Fruit fly (Drosophila melanogaster) ovary, adult (tissue): ENCODE measurements around the gene CG34429.

Experiments used
- CG17801 ChIP-seq: fragments of 200-800 bp; optimal IDR thresholded peaks from 2 replicates; lab custom pipeline; 2019; ENCODE audit warnings: missing biosample characterization, mild to moderate bottlenecking, missing genetic modification characterization, moderate library complexity; ENCODE audit not compliant: partially characterized antibody

Gene CG34429

DNA sequence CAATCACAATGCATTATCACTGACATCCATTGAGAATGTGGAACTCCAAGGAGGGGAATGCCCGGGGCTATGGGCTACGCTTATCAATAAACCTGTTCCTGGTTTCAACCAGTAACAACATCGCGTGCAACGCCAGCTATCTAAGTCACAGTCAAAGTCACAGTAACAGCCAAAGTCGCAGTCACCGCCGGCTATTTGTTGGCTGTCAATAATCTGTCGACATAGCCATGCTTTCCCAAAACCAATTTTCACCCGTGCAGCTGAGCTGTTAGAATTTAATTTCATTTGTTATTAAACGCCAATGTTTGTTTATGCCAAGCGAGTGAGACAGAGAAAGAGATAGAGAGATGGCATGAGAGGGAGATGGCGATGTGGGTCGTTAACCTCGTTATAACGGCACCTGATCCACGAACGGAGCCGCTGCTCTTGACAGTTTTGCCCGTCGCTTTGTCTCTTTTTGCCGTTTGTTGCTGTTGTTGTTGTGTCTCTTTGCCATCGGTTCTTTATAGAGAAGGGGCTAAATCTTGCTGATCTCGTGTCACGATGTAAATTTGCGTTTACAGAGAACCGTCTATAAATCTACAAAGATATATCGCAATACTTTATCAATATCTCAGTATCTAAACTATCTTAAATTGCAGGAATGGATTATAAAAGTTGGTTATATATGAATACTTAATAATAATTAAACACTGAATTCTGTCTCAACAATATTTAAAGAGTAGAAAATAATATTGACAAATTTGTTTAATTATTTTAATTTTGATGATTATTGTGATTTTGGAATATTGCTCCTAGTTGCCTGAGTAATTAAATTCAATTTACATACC lies 30.5 kb upstream of the CG34429 start:
- TF ChIP-seq CG17801, result no peak

DNA sequence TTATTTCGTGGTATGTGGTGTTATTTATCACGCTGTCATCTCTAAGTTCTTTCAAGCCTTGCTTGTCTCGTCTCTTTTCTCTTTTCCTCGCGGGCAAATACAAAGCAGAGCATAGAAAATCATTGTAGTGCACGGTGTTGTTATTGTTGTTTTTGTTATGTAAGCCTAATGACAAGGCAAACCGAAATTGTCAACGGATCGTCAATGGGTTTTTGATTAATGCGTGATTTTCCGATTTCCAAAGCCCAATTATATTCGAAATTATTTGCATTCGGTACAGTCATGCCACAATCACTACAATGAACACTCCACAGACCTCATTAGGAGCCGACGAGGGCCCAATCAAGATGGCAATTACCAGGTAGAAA lies 29.9 kb upstream of the CG34429 start:
- no peak for TF ChIP-seq CG17801

DNA sequence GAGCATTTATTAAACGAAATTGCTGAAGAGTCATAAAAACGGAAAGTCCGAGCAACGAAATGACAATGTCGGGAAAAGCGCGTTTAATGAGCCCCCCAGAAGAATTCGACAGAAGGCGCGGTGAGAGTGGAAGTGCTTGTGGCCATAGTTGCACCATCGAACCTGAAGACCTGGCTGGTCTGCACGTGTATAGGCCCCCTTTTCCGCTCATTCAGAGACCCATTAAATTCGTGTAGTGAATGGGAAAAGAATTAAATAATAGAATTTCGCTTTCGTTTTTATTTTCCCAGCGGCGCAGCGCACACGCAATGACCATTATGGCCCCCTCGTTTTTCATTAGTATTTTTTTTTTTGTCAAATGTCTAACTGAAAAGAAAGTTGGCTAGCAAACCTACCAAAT lies 29.5 kb upstream of the CG34429 start:
- TF ChIP-seq CG17801, result no peak

DNA sequence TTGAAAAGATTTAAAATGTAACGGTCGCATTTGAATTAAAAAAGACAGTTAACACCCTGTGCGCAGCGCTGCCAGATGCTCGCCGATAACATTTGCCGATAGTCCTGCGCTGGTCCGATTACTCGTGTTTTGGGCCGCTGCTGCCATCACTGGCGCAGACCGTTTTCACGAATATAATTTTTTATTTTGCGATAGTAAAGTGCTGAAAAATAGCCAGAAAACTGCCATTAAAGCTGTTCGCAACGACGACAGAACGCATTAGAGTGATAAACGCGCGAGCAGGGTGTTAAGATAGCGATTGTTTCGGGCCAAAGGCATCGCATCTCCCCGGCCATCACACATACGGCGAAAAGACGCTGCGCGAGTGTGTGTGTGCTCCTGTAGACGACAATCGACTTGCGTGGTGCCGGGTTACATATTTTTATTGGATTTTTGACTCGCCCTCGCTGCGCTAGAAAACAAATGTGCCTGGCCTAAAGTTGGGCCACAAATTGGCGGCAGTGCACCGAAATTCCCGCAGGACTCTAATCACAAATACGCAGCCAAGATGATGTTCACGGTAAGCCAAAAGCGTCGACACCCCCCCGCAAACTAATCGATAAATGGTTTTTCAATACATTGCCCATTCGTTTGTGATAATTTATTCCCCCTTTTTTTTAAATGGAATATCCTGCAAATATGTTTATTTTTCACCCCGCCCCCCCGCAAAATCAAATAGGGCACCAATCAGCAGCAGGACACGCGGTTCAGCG lies 26.0 kb upstream of the CG34429 start, which contains the start of gene Srrm1:
Gene Srrm1 (plus strand): TSS at position 116 of the 752 bp plus-strand sequence.
- TF ChIP-seq CG17801, result no peak

DNA sequence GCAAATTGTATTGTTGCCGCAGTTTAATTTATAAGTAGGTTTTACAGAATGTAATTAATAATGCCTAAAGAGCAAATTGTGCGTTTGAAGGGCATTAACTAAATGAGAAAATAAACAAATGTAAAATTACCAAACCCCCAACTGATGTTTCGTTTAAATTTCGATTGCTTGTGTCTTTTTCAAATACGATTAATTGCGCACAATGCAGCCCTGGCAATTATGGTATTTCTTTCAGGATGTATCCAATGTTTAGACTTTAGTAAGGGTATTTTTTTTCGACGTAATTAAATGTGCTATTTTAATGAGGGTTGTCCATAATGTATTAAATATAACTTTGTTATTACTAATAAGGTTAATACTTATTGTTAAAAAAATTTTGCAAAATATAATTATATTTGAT lies 22.0 kb upstream of the CG34429 start:
- no peak for TF ChIP-seq CG17801

DNA sequence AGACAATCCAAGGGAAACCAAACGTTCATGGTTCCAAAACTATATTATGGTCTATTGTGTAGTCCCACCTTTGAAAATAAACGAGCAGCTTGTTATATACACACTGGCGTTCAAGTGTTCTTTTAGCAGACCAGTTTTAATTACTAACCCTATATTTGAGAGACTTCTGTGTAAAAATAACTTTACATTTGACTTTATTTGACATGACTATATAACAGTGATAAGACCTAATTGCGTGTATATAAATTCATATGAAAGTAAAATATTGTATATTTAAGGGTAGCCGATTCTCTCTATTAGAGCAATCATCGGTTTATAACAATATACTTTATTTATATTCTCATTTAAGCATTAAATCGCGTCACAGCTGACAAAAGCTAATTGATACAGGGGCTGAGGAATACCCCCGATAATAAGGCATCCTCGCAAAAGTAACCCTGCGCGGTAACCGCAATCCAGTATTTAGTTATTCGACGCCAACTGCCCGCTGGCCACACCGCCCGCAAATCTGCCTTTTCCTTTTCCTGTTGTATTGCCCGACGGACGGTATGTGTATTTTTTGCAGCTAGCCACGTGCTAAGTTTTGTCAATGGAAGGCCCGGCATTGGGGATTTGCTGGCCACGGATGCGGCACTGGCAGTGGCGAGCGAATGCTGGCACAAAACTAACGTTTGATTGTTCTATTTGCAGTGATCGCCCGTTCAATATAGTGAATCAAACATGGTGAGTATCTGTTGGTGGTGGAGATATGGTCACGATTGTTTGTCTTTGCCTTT lies 21.4 kb upstream of the CG34429 start, which contains the start of gene RpS4:
Gene RpS4 (plus strand): TSS at position 465 of the 776 bp plus-strand sequence.
- TF ChIP-seq CG17801, result peak; percentile 86

DNA sequence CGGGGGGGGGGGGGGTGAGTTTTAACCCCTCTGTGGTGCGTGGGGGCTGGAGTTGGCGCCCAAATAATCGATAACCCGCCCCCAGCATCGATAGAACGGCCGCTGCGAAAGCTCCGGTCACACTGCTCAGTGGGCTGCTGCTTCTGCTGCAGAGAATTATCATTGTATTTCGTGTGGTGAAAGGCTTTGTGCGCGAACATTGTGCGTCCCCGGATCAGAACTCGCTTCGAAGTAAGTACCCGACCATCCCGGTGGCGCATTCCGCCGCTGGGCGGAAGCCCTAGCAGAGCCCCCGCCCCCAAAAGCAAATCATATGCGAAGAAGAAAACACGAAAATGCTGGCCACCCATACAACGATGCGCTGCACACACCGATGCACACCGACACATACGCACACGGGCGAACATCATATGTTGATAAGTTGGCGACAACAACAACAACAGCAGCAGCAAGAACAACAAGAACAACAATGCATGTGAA lies 18.5 kb upstream of the CG34429 start, which contains the start of gene Syx13:
Gene Syx13 (plus strand): TSS at position 100 of the 480 bp plus-strand sequence.
- no peak for TF ChIP-seq CG17801

DNA sequence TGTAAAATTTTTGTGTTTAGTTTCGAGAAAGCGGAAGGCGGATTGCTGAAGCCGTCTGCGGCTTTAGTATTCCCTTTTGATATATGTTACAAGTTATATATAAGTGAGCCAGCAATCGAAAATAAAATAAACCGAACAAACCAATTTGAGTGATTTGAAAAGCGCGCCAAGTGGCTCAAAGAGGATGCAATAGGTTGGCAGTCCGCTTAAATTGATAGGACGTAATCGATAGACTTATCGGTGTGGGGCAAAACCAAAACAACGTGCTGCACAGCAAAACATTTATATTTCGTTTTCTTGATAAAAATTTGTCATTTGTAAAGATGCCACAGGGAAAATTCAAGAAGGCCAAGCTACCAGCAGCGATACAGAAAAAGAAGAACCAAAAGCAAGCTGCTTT lies 16.1 kb upstream of the CG34429 start, which contains the start of gene CG11279:
Gene CG11279 (plus strand): TSS at position 220 of the 400 bp plus-strand sequence.
- peak; percentile 16 for TF ChIP-seq CG17801

DNA sequence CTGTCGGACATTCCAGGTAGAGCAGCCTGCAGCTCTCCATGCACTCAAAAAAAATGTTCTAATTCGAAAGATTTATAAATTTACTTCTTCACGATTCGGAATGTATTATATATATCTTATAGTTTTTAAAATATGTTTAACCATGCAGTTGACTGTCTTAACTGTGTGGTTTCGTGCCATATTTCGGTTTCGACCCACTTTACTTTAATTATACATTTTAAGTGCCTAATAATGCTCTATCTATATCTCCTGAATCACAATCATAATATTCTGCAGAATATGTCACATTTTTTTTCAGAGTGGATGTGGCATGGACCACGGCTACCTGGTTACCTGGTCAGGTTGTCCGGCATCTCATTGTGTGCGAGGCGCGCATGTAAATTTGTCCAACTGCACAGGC lies 13.2 kb upstream of the CG34429 start:
- no peak for TF ChIP-seq CG17801

DNA sequence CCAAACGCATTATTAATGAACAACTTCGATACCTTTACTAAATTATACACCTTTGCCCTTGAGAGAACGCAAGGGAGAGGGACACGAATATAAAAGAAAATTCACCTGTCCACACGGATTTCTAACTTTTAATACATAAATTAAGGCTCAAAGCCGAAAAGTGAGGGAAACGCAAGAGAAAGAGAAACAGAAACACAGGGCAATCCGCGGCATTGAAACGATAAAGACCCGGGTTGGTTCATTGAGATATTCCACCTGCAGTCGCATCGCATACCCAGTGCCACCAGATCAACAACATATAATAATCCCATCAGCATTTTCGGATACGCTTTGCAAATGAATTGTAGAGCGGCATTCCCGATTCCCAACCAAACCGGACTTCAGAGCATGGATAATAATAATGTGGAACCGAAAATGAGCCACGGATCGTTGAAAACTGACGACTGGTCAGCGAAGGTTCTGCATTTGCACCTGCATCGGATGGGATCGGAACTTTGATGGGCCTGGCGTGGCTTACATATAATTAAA lies 12.1 kb upstream of the CG34429 start:
- no peak for TF ChIP-seq CG17801

DNA sequence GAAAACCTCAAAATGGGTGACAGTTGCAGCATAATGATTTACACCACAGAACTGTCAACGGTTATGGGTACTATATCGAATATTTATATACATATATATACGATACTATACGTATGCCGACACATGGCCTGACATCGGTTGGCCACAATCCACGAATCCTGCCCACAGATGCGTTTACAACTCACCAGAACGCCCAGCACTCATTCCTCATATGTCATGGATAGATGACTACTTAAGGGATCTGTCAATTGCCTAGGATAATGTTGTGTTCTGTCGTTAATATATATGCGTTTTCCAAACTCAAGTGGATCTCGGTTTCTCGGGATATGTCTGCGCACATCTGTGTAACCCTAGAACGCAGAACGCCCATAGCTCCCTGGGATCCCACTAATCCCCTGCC lies 4.4 kb upstream of the CG34429 start:
- no peak for TF ChIP-seq CG17801

DNA sequence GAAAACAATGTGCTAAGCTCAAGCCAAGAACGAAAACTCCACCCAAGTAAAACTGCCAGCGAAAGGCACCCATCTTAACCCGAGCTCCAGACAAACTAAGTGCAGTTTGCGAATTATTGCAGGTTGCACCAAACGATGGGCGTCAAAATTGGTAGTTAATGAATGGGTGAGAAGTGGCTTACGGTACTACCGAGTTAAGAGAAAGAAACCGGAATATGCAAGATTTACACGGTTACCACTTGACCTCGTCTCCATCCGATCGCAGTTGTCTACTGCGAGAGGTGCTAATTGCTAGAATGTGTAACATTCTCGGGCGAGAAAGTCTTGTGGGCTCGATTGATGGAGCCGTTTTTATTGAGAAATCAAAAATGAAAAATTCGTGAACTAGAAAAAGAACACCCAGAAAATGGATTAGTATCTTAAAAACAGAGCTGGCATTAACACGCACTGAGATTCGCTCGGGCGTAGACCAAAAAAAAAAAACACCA lies 1.5 kb upstream of the CG34429 start, which contains the start of the genes CG14115 and CG34428:
Gene CG14115 (minus strand): TSS at position 101 of the 488 bp plus-strand sequence.
Gene CG34428 (plus strand): TSS at position 438 of the 488 bp plus-strand sequence.
- TF ChIP-seq CG17801, result no peak

DNA sequence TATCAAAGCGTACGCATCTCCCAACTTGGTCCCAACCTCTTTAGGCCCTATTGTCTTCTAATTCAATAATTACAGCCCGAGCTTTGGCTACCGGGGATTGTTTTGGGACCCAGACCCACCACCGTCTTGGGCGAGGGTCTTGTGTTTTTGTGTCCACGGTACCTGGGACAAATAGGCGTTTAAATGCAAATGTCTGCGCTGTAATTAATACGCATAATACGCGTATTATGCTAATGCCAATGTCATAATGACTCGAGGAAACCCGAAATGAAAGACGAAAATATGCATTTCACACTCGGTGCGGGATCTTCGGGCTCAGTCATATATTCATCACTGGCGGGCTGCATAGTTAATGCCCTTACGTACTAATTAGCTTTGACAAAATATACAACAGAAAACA lies 1.5 kb downstream of the CG34429 start:
- TF ChIP-seq CG17801, result no peak

DNA sequence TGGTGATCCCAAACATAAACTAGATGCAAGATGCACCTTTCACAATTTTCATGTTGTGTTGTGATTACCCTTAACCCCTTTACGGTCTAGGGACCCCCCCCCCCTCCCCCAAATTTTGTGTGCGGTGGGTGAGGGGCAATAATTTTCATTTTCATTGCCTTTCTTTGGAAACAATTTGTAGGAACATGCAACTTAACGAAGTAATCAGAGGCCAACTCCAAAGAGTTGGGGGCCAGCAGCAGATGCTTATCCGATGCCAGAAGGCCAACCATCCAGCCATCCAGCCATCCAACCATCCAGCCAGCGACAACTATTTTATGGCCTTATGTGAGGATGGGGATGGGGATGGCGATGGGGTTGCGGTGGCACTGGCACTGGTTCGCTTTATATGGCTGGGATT lies 2.1 kb downstream of the CG34429 start:
- TF ChIP-seq CG17801, result no peak

DNA sequence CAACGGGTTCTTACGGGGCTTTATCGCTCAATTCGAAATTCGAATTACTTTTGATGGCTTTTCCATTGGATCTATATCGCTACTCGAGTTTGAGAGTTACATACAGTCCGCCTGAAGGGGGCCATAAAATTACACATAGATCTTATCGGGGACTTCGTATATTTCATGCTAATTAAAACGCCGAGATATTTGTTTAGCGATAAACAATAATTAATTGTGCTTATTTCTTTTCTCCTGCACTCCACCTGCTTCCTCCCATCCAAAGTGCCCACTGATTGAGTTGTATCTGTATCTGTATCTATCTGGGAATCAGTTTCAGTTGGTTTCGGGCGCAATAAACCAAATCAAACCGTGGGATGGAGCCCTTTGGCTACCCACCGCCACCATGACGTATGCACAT lies 2.8 kb downstream of the CG34429 start:
- no peak for TF ChIP-seq CG17801

DNA sequence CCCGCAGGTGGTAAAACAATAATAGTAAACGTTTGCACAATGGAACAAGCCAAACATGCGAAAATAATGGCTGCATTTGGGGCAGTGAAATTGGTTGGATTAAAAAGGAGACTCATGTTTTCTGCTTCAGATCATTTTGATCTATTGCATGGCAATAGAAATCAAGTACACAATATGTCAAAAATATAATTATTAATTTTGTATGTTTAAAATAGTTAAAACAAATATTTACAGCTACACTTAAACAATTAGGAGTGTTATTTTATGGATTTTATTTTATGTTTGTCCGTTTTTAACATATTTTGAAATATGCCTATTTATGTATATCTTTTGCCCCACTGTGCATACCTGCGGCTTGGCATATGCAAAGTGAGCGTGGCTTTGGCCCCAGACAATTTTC lies 3.4 kb downstream of the CG34429 start:
- TF ChIP-seq CG17801, result no peak
